Worm (Caenorhabditis elegans) whole organism, mixed stage, embryonic: ENCODE measurements around the gene gana-1.
A peak's percentile ranks its signal among the peaks of the same experiment; 100 is the strongest.

Experiments
- M03D4.4 ChIP-seq: sonication (generic microtip); optimal IDR thresholded peaks from 2 replicates; lab custom pipeline; 2017; ENCODE audit warnings: mild to moderate bottlenecking, missing genetic modification characterization, missing compliant biosample characterization
- bed-3 ChIP-seq: fragments of 200-800 bp; sonication (Bioruptor generic); optimal IDR thresholded peaks from 3 replicates; lab custom pipeline; 2018; ENCODE audit warnings: mild to moderate bottlenecking, missing genetic modification characterization, moderate library complexity, missing compliant biosample characterization
- blmp-1 ChIP-seq: fragments of 150-350 bp; optimal IDR thresholded peaks from 2 replicates; lab custom pipeline; 2014; ENCODE audit warnings: missing biosample characterization, missing genetic modification characterization
- ceh-39 ChIP-seq: fragments of 150-350 bp; optimal IDR thresholded peaks from 2 replicates; lab custom pipeline; 2014; ENCODE audit warnings: missing biosample characterization, missing genetic modification characterization
- ceh-43 ChIP-seq: fragments of 200-800 bp; sonication (Bioruptor generic); optimal IDR thresholded peaks from 2 replicates; lab custom pipeline; 2018; ENCODE audit warnings: mild to moderate bottlenecking, missing genetic modification characterization, moderate library complexity, missing compliant biosample characterization
- ceh-83 ChIP-seq: fragments of 200-800 bp; sonication (Bioruptor generic); optimal IDR thresholded peaks from 2 replicates; lab custom pipeline; 2018; ENCODE audit warnings: mild to moderate bottlenecking, missing genetic modification characterization, missing compliant biosample characterization
- drap-1 ChIP-seq: fragments of 200-800 bp; sonication (Bioruptor generic); optimal IDR thresholded peaks from 3 replicates; lab custom pipeline; 2018; ENCODE audit warnings: mild to moderate bottlenecking, missing genetic modification characterization, missing compliant biosample characterization
- elt-1 ChIP-seq: sonication (generic microtip); optimal IDR thresholded peaks from 2 replicates; lab custom pipeline; 2017; ENCODE audit warnings: missing genetic modification characterization, mild to moderate bottlenecking, missing compliant biosample characterization, antibody characterized with exemption, moderate library complexity, borderline replicate concordance; ENCODE audit not compliant: insufficient read depth
- elt-3 ChIP-seq: fragments of 150-350 bp; optimal IDR thresholded peaks from 2 replicates; lab custom pipeline; 2014; ENCODE audit warnings: missing biosample characterization, missing genetic modification characterization
- flh-1 ChIP-seq: fragments of 200-800 bp; sonication (Bioruptor generic); optimal IDR thresholded peaks from 2 replicates; lab custom pipeline; 2018; ENCODE audit warnings: mild to moderate bottlenecking, missing genetic modification characterization, moderate library complexity, missing compliant biosample characterization
- ham-2 ChIP-seq: fragments of 200-800 bp; sonication (Bioruptor generic); optimal IDR thresholded peaks from 2 replicates; lab custom pipeline; 2018; ENCODE audit warnings: mild to moderate bottlenecking, missing genetic modification characterization, missing compliant biosample characterization
- hlh-1 ChIP-seq: fragments of 150-350 bp; optimal IDR thresholded peaks from 2 replicates; lab custom pipeline; 2014; ENCODE audit warnings: missing biosample characterization, missing genetic modification reagents, missing genetic modification characterization
- lin-13 ChIP-seq: fragments of 150-350 bp; optimal IDR thresholded peaks from 2 replicates; lab custom pipeline; 2014; ENCODE audit warnings: missing biosample characterization, missing genetic modification characterization
- lin-32 ChIP-seq: fragments of 200-800 bp; sonication (Bioruptor generic); optimal IDR thresholded peaks from 2 replicates; lab custom pipeline; 2018; ENCODE audit warnings: mild to moderate bottlenecking, missing genetic modification characterization, missing compliant biosample characterization
- lsy-2 ChIP-seq: fragments of 150-350 bp; optimal IDR thresholded peaks from 2 replicates; lab custom pipeline; 2014; ENCODE audit warnings: missing biosample characterization, missing genetic modification characterization
- mab-5 ChIP-seq: fragments of 150-350 bp; optimal IDR thresholded peaks from 2 replicates; lab custom pipeline; 2014; ENCODE audit warnings: missing biosample characterization, missing genetic modification characterization
- mep-1 ChIP-seq: fragments of 150-350 bp; optimal IDR thresholded peaks from 2 replicates; lab custom pipeline; 2017; ENCODE audit warnings: missing biosample characterization, missing genetic modification reagents, missing genetic modification characterization, inconsistent platforms
- mls-2 ChIP-seq: sonication (generic microtip); optimal IDR thresholded peaks from 2 replicates; lab custom pipeline; 2016; ENCODE audit warnings: mild to moderate bottlenecking, missing genetic modification characterization, moderate library complexity, missing compliant biosample characterization
- nhr-12 ChIP-seq: fragments of 150-350 bp; optimal IDR thresholded peaks from 2 replicates; lab custom pipeline; 2014; ENCODE audit warnings: missing biosample characterization, missing genetic modification characterization
- nhr-2 ChIP-seq: fragments of 150-350 bp; optimal IDR thresholded peaks from 2 replicates; lab custom pipeline; 2014; ENCODE audit warnings: missing biosample characterization, missing genetic modification characterization
- nhr-237 ChIP-seq: fragments of 150-350 bp; optimal IDR thresholded peaks from 2 replicates; lab custom pipeline; 2014; ENCODE audit warnings: missing biosample characterization, missing genetic modification characterization
- nhr-28 ChIP-seq: fragments of 150-350 bp; optimal IDR thresholded peaks from 2 replicates; lab custom pipeline; 2014; ENCODE audit warnings: missing biosample characterization, missing genetic modification characterization
- nhr-76 ChIP-seq: sonication (generic microtip); optimal IDR thresholded peaks from 2 replicates; lab custom pipeline; 2017; ENCODE audit warnings: missing biosample characterization, missing genetic modification characterization
- pha-4 ChIP-seq: fragments of 150-350 bp; optimal IDR thresholded peaks from 2 replicates; lab custom pipeline; 2018; ENCODE audit warnings: missing biosample characterization, missing genetic modification reagents, missing genetic modification characterization
- sem-2 ChIP-seq: fragments of 200-800 bp; sonication (Bioruptor generic); optimal IDR thresholded peaks from 2 replicates; lab custom pipeline; 2018; ENCODE audit warnings: mild to moderate bottlenecking, missing genetic modification characterization, missing compliant biosample characterization
- snpc-4 ChIP-seq: fragments of 150-350 bp; optimal IDR thresholded peaks from 2 replicates; lab custom pipeline; 2014; ENCODE audit warnings: missing biosample characterization, missing genetic modification characterization
- sptf-1 ChIP-seq: sonication (generic microtip); optimal IDR thresholded peaks from 2 replicates; lab custom pipeline; 2017; ENCODE audit warnings: mild to moderate bottlenecking, missing genetic modification characterization, moderate library complexity, missing compliant biosample characterization
- tbx-8 ChIP-seq: fragments of 200-800 bp; sonication (Bioruptor generic); optimal IDR thresholded peaks from 2 replicates; lab custom pipeline; 2018; ENCODE audit warnings: mild to moderate bottlenecking, missing genetic modification characterization, moderate library complexity, missing compliant biosample characterization
- unc-120 ChIP-seq: sonication (generic microtip); optimal IDR thresholded peaks from 2 replicates; lab custom pipeline; 2017; ENCODE audit warnings: missing genetic modification characterization, missing compliant biosample characterization; ENCODE audit not compliant: poor library complexity, severe bottlenecking
- unc-62 ChIP-seq: fragments of 150-350 bp; optimal IDR thresholded peaks from 2 replicates; lab custom pipeline; 2014; ENCODE audit warnings: missing biosample characterization, missing genetic modification reagents, missing genetic modification characterization

The gana-1 gene

ce11 chrV:12086934-12087333 is at the start of gene gana-1:
Gene gana-1 (plus strand): TSS chrV:12087234.
- TF ChIP-seq ceh-83 (GFP tag; lab: Kevin White, UChicago) (no peak), pha-4 (no peak), nhr-12 (tag; lab: Kevin White, UChicago) (no peak), nhr-28 (tag; lab: Kevin White, UChicago) (no peak), mep-1 (no peak), unc-120 (tag; lab: Kevin White, UChicago) (no peak), snpc-4 (no peak), drap-1 (GFP tag; lab: Kevin White, UChicago) (no peak), nhr-76 (no peak), unc-62 (no peak), tbx-8 (GFP tag; lab: Kevin White, UChicago) (no peak), ham-2 (no peak), lin-13 (no peak), sptf-1 (tag; lab: Kevin White, UChicago) (no peak), lsy-2 (no peak), lin-32 (GFP tag; lab: Kevin White, UChicago) (no peak)

- TF ChIP-seq elt-1 (tag; lab: Kevin White, UChicago) (no peak), pha-4 (no peak), mab-5 (no peak), nhr-237 (tag; lab: Kevin White, UChicago) (no peak), mep-1 (no peak), mls-2 (tag; lab: Kevin White, UChicago) (no peak), ceh-83 (GFP tag; lab: Kevin White, UChicago) (no peak), nhr-28 (tag; lab: Kevin White, UChicago) (no peak), flh-1 (GFP tag; lab: Kevin White, UChicago) (no peak), nhr-12 (tag; lab: Kevin White, UChicago) (no peak), lin-13 (no peak)
Measured at ce11 chrV:12037889-12038288, 49.1 kb upstream of the gana-1 start.

ce11 chrV:12038317-12038716 is 48.7 kb upstream of the gana-1 start:
- TF ChIP-seq ceh-83 (GFP tag; lab: Kevin White, UChicago): peak; percentile 76
- no peak for TF ChIP-seq unc-62
- TF ChIP-seq pha-4: no peak
- no peak for TF ChIP-seq ceh-43 (GFP tag; lab: Kevin White, UChicago)
- TF ChIP-seq mab-5: no peak
- TF ChIP-seq ham-2: no peak
- TF ChIP-seq M03D4.4: no peak
- TF ChIP-seq nhr-76: no peak
- peak; percentile 10 for TF ChIP-seq sem-2

- TF ChIP-seq pha-4: peak; percentile 35
- TF ChIP-seq hlh-1 (tag; lab: Kevin White, UChicago): no peak
- TF ChIP-seq ham-2: peak; percentile 70
- TF ChIP-seq nhr-76: no peak
- peak; percentile 34 for TF ChIP-seq unc-120 (tag; lab: Kevin White, UChicago)
- TF ChIP-seq nhr-28 (tag; lab: Kevin White, UChicago): no peak
- TF ChIP-seq M03D4.4: peak; percentile 12
- no peak for TF ChIP-seq elt-3
- peak; percentile 50 for TF ChIP-seq mls-2 (tag; lab: Kevin White, UChicago)
- TF ChIP-seq nhr-12 (tag; lab: Kevin White, UChicago): no peak
- no peak for TF ChIP-seq sptf-1 (tag; lab: Kevin White, UChicago)
Measured at ce11 chrV:12038783-12039182, 48.3 kb upstream of the gana-1 start.

ce11 chrV:12039755-12040154 is 47.3 kb upstream of the gana-1 start:
- TF ChIP-seq ceh-43 (GFP tag; lab: Kevin White, UChicago) (peak; percentile 51), nhr-2 (tag; lab: Kevin White, UChicago) (peak; percentile 74), mls-2 (tag; lab: Kevin White, UChicago) (peak; percentile 39), lin-32 (GFP tag; lab: Kevin White, UChicago) (no peak), ceh-39 (tag; lab: Kevin White, UChicago) (no peak)

- TF ChIP-seq lsy-2: peak; percentile 39
- no peak for TF ChIP-seq mab-5
- TF ChIP-seq blmp-1: no peak
- peak; percentile 5 for TF ChIP-seq nhr-237 (tag; lab: Kevin White, UChicago)
- peak; percentile 61 for TF ChIP-seq ceh-39 (tag; lab: Kevin White, UChicago)
- TF ChIP-seq snpc-4: no peak
- peak; percentile 13 for TF ChIP-seq nhr-2 (tag; lab: Kevin White, UChicago)
- no peak for TF ChIP-seq bed-3
- TF ChIP-seq mep-1: peak; percentile 53
Measured at ce11 chrV:12040823-12041606, 46.0 kb upstream of the gana-1 start, which contains the start of the genes kup-1 and F10C2.4. Gene kup-1 (minus strand): TSS chrV:12040873. Gene F10C2.4 (plus strand): TSS chrV:12041556.
